Worm (Caenorhabditis elegans): ENCODE results near the gene F47E1.2.

The F47E1.2 gene

ce11 chrX:9103048-9103447 is 45.6 kb downstream of the F47E1.2 start:
- no peak for TF ChIP-seq unc-62 (GFP tag; optimal IDR thresholded peaks at IDR 0.05)

- no peak for TF ChIP-seq unc-62 (GFP tag; optimal IDR thresholded peaks at IDR 0.05)
Measured at ce11 chrX:9103584-9103983, 46.1 kb downstream of the F47E1.2 start.

ce11 chrX:9104399-9104798 is 46.9 kb downstream of the F47E1.2 start:
- TF ChIP-seq unc-62 (GFP tag; optimal IDR thresholded peaks at IDR 0.05) = no peak

ce11 chrX:9105075-9105474 is 47.6 kb downstream of the F47E1.2 start:
- no peak for TF ChIP-seq unc-62 (GFP tag; optimal IDR thresholded peaks at IDR 0.05)

- TF ChIP-seq unc-62 (GFP tag; optimal IDR thresholded peaks at IDR 0.05) = no peak
Measured at ce11 chrX:9105888-9106287, 48.4 kb downstream of the F47E1.2 start.

- TF ChIP-seq unc-62 (GFP tag; optimal IDR thresholded peaks at IDR 0.05) = no peak
Measured at ce11 chrX:9107866-9108265, 50.4 kb downstream of the F47E1.2 start.
